Fruit fly (Drosophila melanogaster): ENCODE results near the gene tmod.

dm6 chr3R:30616098-30616857, 83.9 kb downstream of the tmod start:
- no peak for TF ChIP-seq CG14655 (GFP tag; optimal IDR thresholded peaks at IDR 0.05)
- TF ChIP-seq CG4496 (GFP tag; IDR thresholded peaks at IDR 0.05) = no peak
- no peak for TF ChIP-seq CG8301 (tag; optimal IDR thresholded peaks at IDR 0.05)
- no peak for TF ChIP-seq EcR (GFP tag; optimal IDR thresholded peaks at IDR 0.05)
- no peak for TF ChIP-seq CG13204 (GFP tag; optimal IDR thresholded peaks at IDR 0.05)
- TF ChIP-seq CG32121 (GFP tag; IDR thresholded peaks at IDR 0.05) = no peak
- no peak for TF ChIP-seq CG15710 (tag; optimal IDR thresholded peaks at IDR 0.05)
- no peak for TF ChIP-seq D1 (tag; optimal IDR thresholded peaks at IDR 0.05)
- no peak for TF ChIP-seq rn (GFP tag; IDR thresholded peaks at IDR 0.05)
- no peak for TF ChIP-seq gl (tag; optimal IDR thresholded peaks at IDR 0.05)
- TF ChIP-seq Ets98B (GFP tag; IDR thresholded peaks at IDR 0.05) = no peak

All from whole organism, pupa.